Fruit fly (Drosophila melanogaster): Measurements from ENCODE around the gene CG45076.

DNA sequence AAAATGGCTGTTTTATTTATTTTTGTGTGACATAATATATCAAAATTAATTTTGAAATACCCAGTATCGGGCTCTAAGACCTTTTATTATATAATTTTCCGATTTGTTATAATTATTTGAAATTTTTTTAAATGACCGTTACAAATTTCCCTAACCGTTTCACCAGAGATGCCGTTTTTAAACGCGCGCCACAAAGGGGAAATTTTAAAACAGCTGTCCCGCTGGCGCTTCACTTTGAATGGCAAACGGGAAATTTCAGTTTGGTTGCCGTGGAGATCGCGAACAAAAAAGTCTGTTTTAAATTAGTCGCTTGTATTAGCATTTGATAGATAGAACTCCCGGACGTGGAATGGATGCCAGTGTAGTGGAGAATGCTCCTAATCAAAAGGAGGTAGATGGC is 37.9 kb upstream of the CG45076 start, which contains the start of the genes CG14693 and TTLL15:
- no peak for TF ChIP-seq usp (GFP tag; optimal IDR thresholded peaks at IDR 0.05)
- TF ChIP-seq pan (optimal IDR thresholded peaks at IDR 0.05) = no peak
- TF ChIP-seq CG8478 (optimal IDR thresholded peaks at IDR 0.05) = no peak
- TF ChIP-seq Dll (optimal IDR thresholded peaks at IDR 0.05) = no peak
- no peak for TF ChIP-seq psq (optimal IDR thresholded peaks at IDR 0.05)

Measured in whole organism.